Fruit fly (Drosophila melanogaster) S2 (cell line): ENCODE data around the gene Abp1.

ENCODE experiments used
- CG8478 ChIP-seq: fragments of >200 bp; optimal IDR thresholded peaks from 2 replicates; lab custom pipeline; 2018
- CTCF ChIP-seq, 2 experiments: fragments of >200 bp; optimal IDR thresholded peaks; 2 replicates each; lab custom pipeline; 2018

The Abp1 gene

dm6 chr3L:13450177-13450793 is 35.8 kb downstream of the Abp1 start, which contains the start of the genes JMJD7 and CG10738:
JMJD7 (minus strand) TSS chr3L:13450283.
CG10738 (plus strand) TSS chr3L:13450770.
- TF ChIP-seq CG8478 (lab: Kevin White, UChicago) (no peak), CTCF (optimal IDR thresholded peaks at IDR 0.05; lab: Kevin White, UChicago) (no peak)

- TF ChIP-seq CG8478 (lab: Kevin White, UChicago) (no peak), CTCF (optimal IDR thresholded peaks at IDR 0.05; lab: Kevin White, UChicago) (no peak)
These were observed 43.7 kb downstream of the Abp1 start, which contains the start of gene cmb for dm6 chr3L:13442400-13442799. cmb (plus strand) TSS chr3L:13442594.

- TF ChIP-seq CTCF (optimal IDR thresholded peaks at IDR 0.05; lab: Kevin White, UChicago) (no peak), CG8478 (lab: Kevin White, UChicago) (no peak)
These were observed 45.6 kb downstream of the Abp1 start, which contains the start of the genes CG10140 and CG14109 for dm6 chr3L:13440370-13440960. CG10140 (minus strand) TSS chr3L:13440470. CG14109 (plus strand) TSS chr3L:13440910.

- TF ChIP-seq CTCF (optimal IDR thresholded peaks at IDR 0.05; lab: Kevin White, UChicago), result no peak
- no peak for TF ChIP-seq CG8478 (lab: Kevin White, UChicago)
These were observed 48.4 kb downstream of the Abp1 start, which contains the start of gene CG10725 for dm6 chr3L:13437654-13438053. CG10725 (plus strand) TSS chr3L:13437954.

- no peak for TF ChIP-seq CG8478 (lab: Kevin White, UChicago)
- TF ChIP-seq CTCF (optimal IDR thresholded peaks at IDR 0.05; lab: Kevin White, UChicago), result no peak
These were observed 49.0 kb downstream of the Abp1 start, which contains the start of gene CG10154 for dm6 chr3L:13437036-13437435. CG10154 (minus strand) TSS chr3L:13437136.

- TF ChIP-seq CG8478 (lab: Kevin White, UChicago), result no peak
- TF ChIP-seq CTCF (optimal IDR thresholded peaks at IDR 0.05; lab: Kevin White, UChicago), result no peak
These were observed 50.8 kb downstream of the Abp1 start, which contains the start of gene CG10713 for dm6 chr3L:13435170-13435727. CG10713 (minus strand) TSS chr3L:13435229.
